Worm (Caenorhabditis elegans) whole organism, mixed stage, embryonic: Measurements from ENCODE around the gene T02H6.3.

Source experiments
- blmp-1 ChIP-seq: fragments of 150-350 bp; optimal IDR thresholded peaks from 2 replicates; lab custom pipeline; 2014; ENCODE audit warnings: missing biosample characterization, missing genetic modification characterization
- drap-1 ChIP-seq: fragments of 200-800 bp; sonication (Bioruptor generic); optimal IDR thresholded peaks from 3 replicates; lab custom pipeline; 2018; ENCODE audit warnings: mild to moderate bottlenecking, missing genetic modification characterization, missing compliant biosample characterization
- elt-1 ChIP-seq: sonication (generic microtip); optimal IDR thresholded peaks from 2 replicates; lab custom pipeline; 2017; ENCODE audit warnings: missing genetic modification characterization, mild to moderate bottlenecking, missing compliant biosample characterization, antibody characterized with exemption, moderate library complexity, borderline replicate concordance; ENCODE audit not compliant: insufficient read depth
- lin-32 ChIP-seq: fragments of 200-800 bp; sonication (Bioruptor generic); optimal IDR thresholded peaks from 2 replicates; lab custom pipeline; 2018; ENCODE audit warnings: mild to moderate bottlenecking, missing genetic modification characterization, missing compliant biosample characterization
- lsy-2 ChIP-seq: fragments of 150-350 bp; optimal IDR thresholded peaks from 2 replicates; lab custom pipeline; 2014; ENCODE audit warnings: missing biosample characterization, missing genetic modification characterization
- mab-5 ChIP-seq: fragments of 150-350 bp; optimal IDR thresholded peaks from 2 replicates; lab custom pipeline; 2014; ENCODE audit warnings: missing biosample characterization, missing genetic modification characterization
- mep-1 ChIP-seq: fragments of 150-350 bp; optimal IDR thresholded peaks from 2 replicates; lab custom pipeline; 2017; ENCODE audit warnings: missing biosample characterization, missing genetic modification reagents, missing genetic modification characterization, inconsistent platforms
- nhr-28 ChIP-seq: fragments of 150-350 bp; optimal IDR thresholded peaks from 2 replicates; lab custom pipeline; 2014; ENCODE audit warnings: missing biosample characterization, missing genetic modification characterization
- nhr-76 ChIP-seq: sonication (generic microtip); optimal IDR thresholded peaks from 2 replicates; lab custom pipeline; 2017; ENCODE audit warnings: missing biosample characterization, missing genetic modification characterization
- snpc-4 ChIP-seq: fragments of 150-350 bp; optimal IDR thresholded peaks from 2 replicates; lab custom pipeline; 2014; ENCODE audit warnings: missing biosample characterization, missing genetic modification characterization
- sptf-1 ChIP-seq: sonication (generic microtip); optimal IDR thresholded peaks from 2 replicates; lab custom pipeline; 2017; ENCODE audit warnings: mild to moderate bottlenecking, missing genetic modification characterization, moderate library complexity, missing compliant biosample characterization
- unc-39 ChIP-seq: fragments of 150-350 bp; optimal IDR thresholded peaks from 2 replicates; lab custom pipeline; 2014; ENCODE audit warnings: missing biosample characterization, missing genetic modification characterization
- unc-62 ChIP-seq: fragments of 150-350 bp; optimal IDR thresholded peaks from 2 replicates; lab custom pipeline; 2014; ENCODE audit warnings: missing biosample characterization, missing genetic modification reagents, missing genetic modification characterization
- ztf-11 ChIP-seq: fragments of 150-350 bp; optimal IDR thresholded peaks from 2 replicates; lab custom pipeline; 2014; ENCODE audit warnings: missing biosample characterization, missing genetic modification characterization

ce11 chrII:661696-662095 is 30.0 kb upstream of the T02H6.3 start, which contains the start of gene sri-45:
- TF ChIP-seq blmp-1 (tag; lab: Kevin White, UChicago), result no peak
- no peak for TF ChIP-seq nhr-28 (tag; lab: Kevin White, UChicago)
- no peak for TF ChIP-seq sptf-1 (tag; lab: Kevin White, UChicago)
- TF ChIP-seq elt-1 (tag; lab: Kevin White, UChicago), result no peak
- no peak for TF ChIP-seq unc-62 (GFP tag; lab: Kevin White, UChicago)
- TF ChIP-seq ztf-11, result no peak
- TF ChIP-seq mep-1 (tag; lab: Kevin White, UChicago), result no peak
- no peak for TF ChIP-seq nhr-76 (tag; lab: Kevin White, UChicago)
- no peak for TF ChIP-seq unc-39 (tag; lab: Kevin White, UChicago)
- TF ChIP-seq lin-32, result no peak
- no peak for TF ChIP-seq lsy-2 (tag; lab: Kevin White, UChicago)
- TF ChIP-seq mab-5 (tag; lab: Kevin White, UChicago), result no peak
- TF ChIP-seq snpc-4 (tag; lab: Kevin White, UChicago), result no peak
- TF ChIP-seq drap-1, result no peak
